Worm (Caenorhabditis elegans) whole organism, L3 larva: Measurements from ENCODE around the gene T20B3.1.
A peak's percentile ranks its signal among the peaks of the same experiment; 100 is the strongest.

Experiments used
- aly-2 ChIP-seq: fragments of 150-350 bp; optimal IDR thresholded peaks from 2 replicates; lab custom pipeline; 2014; ENCODE audit warnings: missing biosample characterization, missing genetic modification characterization
- ama-1 ChIP-seq: fragments of 150-350 bp; optimal IDR thresholded peaks from 2 replicates; lab custom pipeline; 2018
- ceh-16 ChIP-seq: sonication (generic microtip); optimal IDR thresholded peaks from 2 replicates; lab custom pipeline; 2017; ENCODE audit warnings: missing biosample characterization, missing genetic modification characterization
- ceh-28 ChIP-seq: fragments of 150-350 bp; optimal IDR thresholded peaks from 2 replicates; lab custom pipeline; 2014; ENCODE audit warnings: missing biosample characterization, missing genetic modification reagents, missing genetic modification characterization
- ceh-9 ChIP-seq: sonication (generic microtip); optimal IDR thresholded peaks from 2 replicates; lab custom pipeline; 2018; ENCODE audit warnings: missing biosample characterization, missing genetic modification characterization
- egl-5 ChIP-seq: fragments of 150-350 bp; optimal IDR thresholded peaks from 2 replicates; lab custom pipeline; 2017; ENCODE audit warnings: missing biosample characterization, missing genetic modification reagents, missing genetic modification characterization, inconsistent platforms
- elt-1 ChIP-seq: fragments of 150-350 bp; optimal IDR thresholded peaks from 2 replicates; lab custom pipeline; 2014; ENCODE audit warnings: missing biosample characterization, missing genetic modification characterization
- elt-2 ChIP-seq: sonication (generic microtip); optimal IDR thresholded peaks from 2 replicates; lab custom pipeline; 2016; ENCODE audit warnings: missing genetic modification reagents, mild to moderate bottlenecking, missing genetic modification characterization, missing compliant biosample characterization
- elt-3 ChIP-seq, 3 experiments: fragments of 150-350 bp in 1 of 3; sonication (generic microtip) in 2 of 3; optimal IDR thresholded peaks; 2 replicates in 2 of 3; 4 replicates in 1 of 3; lab custom pipeline; 2014 to 2017; ENCODE audit warnings: missing biosample characterization in 3 of 3, missing genetic modification characterization in 3 of 3
- fkh-10 ChIP-seq: sonication (generic microtip); optimal IDR thresholded peaks from 2 replicates; lab custom pipeline; 2017; ENCODE audit warnings: missing biosample characterization, missing genetic modification reagents, missing genetic modification characterization
- fkh-2 ChIP-seq: fragments of 150-350 bp; optimal IDR thresholded peaks from 2 replicates; lab custom pipeline; 2014; ENCODE audit warnings: missing biosample characterization, missing genetic modification reagents, missing genetic modification characterization
- hmg-11 ChIP-seq: sonication (generic microtip); optimal IDR thresholded peaks from 2 replicates; lab custom pipeline; 2016; ENCODE audit warnings: missing genetic modification characterization, missing compliant biosample characterization
- lin-15B ChIP-seq: fragments of 150-350 bp; optimal IDR thresholded peaks from 2 replicates; lab custom pipeline; 2014; ENCODE audit warnings: missing biosample characterization, missing genetic modification characterization
- lin-39 ChIP-seq: fragments of 150-350 bp; optimal IDR thresholded peaks from 2 replicates; lab custom pipeline; 2018; ENCODE audit warnings: missing biosample characterization, missing genetic modification reagents, missing genetic modification characterization
- lsy-12 ChIP-seq: sonication (generic microtip); optimal IDR thresholded peaks from 2 replicates; lab custom pipeline; 2016; ENCODE audit warnings: mild to moderate bottlenecking, missing genetic modification characterization, missing compliant biosample characterization
- mdl-1 ChIP-seq: fragments of 150-350 bp; optimal IDR thresholded peaks from 2 replicates; lab custom pipeline; 2014; ENCODE audit warnings: missing biosample characterization, missing genetic modification characterization
- nfya-1 ChIP-seq: sonication (generic microtip); optimal IDR thresholded peaks from 2 replicates; lab custom pipeline; 2017; ENCODE audit warnings: missing genetic modification characterization, mild to moderate bottlenecking, missing compliant biosample characterization, antibody characterized with exemption, moderate library complexity; ENCODE audit not compliant: insufficient read depth
- nhr-11 ChIP-seq: fragments of 150-350 bp; optimal IDR thresholded peaks from 2 replicates; lab custom pipeline; 2014; ENCODE audit warnings: missing biosample characterization, missing genetic modification characterization
- nhr-23 ChIP-seq: fragments of 150-350 bp; optimal IDR thresholded peaks from 2 replicates; lab custom pipeline; 2014; ENCODE audit warnings: missing biosample characterization, missing genetic modification reagents, missing genetic modification characterization
- nhr-28 ChIP-seq: fragments of 150-350 bp; optimal IDR thresholded peaks from 2 replicates; lab custom pipeline; 2014; ENCODE audit warnings: missing biosample characterization, missing genetic modification characterization
- nhr-43 ChIP-seq: sonication (generic microtip); optimal IDR thresholded peaks from 2 replicates; lab custom pipeline; 2016; ENCODE audit warnings: mild to moderate bottlenecking, missing genetic modification characterization, missing compliant biosample characterization; ENCODE audit not compliant: poor library complexity, severe bottlenecking
- nhr-67 ChIP-seq: fragments of 150-350 bp; optimal IDR thresholded peaks from 2 replicates; lab custom pipeline; 2014; ENCODE audit warnings: missing biosample characterization, missing genetic modification characterization
- nhr-76 ChIP-seq: fragments of 150-350 bp; sonication (generic microtip); optimal IDR thresholded peaks from 5 replicates; lab custom pipeline; 2014; ENCODE audit warnings: missing biosample characterization, missing genetic modification characterization
- nhr-77 ChIP-seq: fragments of 150-350 bp; optimal IDR thresholded peaks from 2 replicates; lab custom pipeline; 2014; ENCODE audit warnings: missing biosample characterization, missing genetic modification characterization
- pha-4 ChIP-seq: fragments of 150-350 bp; optimal IDR thresholded peaks from 2 replicates; lab custom pipeline; 2014; ENCODE audit warnings: missing biosample characterization, missing genetic modification reagents, missing genetic modification characterization
- pqm-1 ChIP-seq: fragments of 150-350 bp; optimal IDR thresholded peaks from 2 replicates; lab custom pipeline; 2017; ENCODE audit warnings: missing biosample characterization, missing genetic modification characterization, inconsistent platforms
- skn-1 ChIP-seq: fragments of 150-350 bp; optimal IDR thresholded peaks from 2 replicates; lab custom pipeline; 2014; ENCODE audit warnings: missing biosample characterization, missing genetic modification characterization
- snpc-4 ChIP-seq: fragments of 150-350 bp; optimal IDR thresholded peaks from 2 replicates; lab custom pipeline; 2014; ENCODE audit warnings: missing biosample characterization, missing genetic modification characterization
- tbx-2 ChIP-seq: sonication (generic microtip); optimal IDR thresholded peaks from 2 replicates; lab custom pipeline; 2016; ENCODE audit warnings: mild to moderate bottlenecking, missing genetic modification characterization, missing compliant biosample characterization
- unc-62 ChIP-seq: fragments of 150-350 bp; sonication (generic microtip); optimal IDR thresholded peaks from 4 replicates; lab custom pipeline; 2014; ENCODE audit warnings: missing biosample characterization, missing genetic modification reagents, missing genetic modification characterization
- zag-1 ChIP-seq: fragments of 150-350 bp; optimal IDR thresholded peaks from 2 replicates; lab custom pipeline; 2014; ENCODE audit warnings: missing biosample characterization, missing genetic modification characterization
- ztf-11 ChIP-seq: fragments of 150-350 bp; optimal IDR thresholded peaks from 2 replicates; lab custom pipeline; 2014; ENCODE audit warnings: missing biosample characterization, missing genetic modification characterization

The T20B3.1 gene

DNA sequence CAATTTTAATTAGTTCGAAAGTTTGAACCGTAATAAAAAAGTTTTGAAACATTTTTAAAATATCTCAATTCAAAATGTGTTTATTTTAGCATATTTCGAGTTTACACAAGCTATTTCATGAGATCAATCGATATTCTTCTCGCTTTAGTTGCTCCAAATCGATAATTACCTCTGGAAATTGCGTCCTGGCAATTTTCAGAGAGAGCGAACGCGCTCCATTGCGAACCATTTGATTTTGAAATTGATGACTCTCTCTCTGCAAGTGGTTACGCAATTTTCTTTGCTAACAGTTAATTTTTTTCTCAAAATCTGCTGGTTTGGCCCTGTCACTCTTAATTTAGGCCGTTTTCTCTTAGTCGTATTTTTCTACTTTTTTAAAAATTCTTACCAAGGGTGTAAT, 14.9 kb upstream of the T20B3.1 start:
- TF ChIP-seq elt-1 (tag; lab: Kevin White, UChicago) = no peak
- TF ChIP-seq lin-39 = peak; percentile 50
- TF ChIP-seq ceh-28 (tag; lab: Kevin White, UChicago) = peak; percentile 16
- TF ChIP-seq fkh-2 (tag; lab: Kevin White, UChicago) = no peak
- no peak for TF ChIP-seq lsy-12

DNA sequence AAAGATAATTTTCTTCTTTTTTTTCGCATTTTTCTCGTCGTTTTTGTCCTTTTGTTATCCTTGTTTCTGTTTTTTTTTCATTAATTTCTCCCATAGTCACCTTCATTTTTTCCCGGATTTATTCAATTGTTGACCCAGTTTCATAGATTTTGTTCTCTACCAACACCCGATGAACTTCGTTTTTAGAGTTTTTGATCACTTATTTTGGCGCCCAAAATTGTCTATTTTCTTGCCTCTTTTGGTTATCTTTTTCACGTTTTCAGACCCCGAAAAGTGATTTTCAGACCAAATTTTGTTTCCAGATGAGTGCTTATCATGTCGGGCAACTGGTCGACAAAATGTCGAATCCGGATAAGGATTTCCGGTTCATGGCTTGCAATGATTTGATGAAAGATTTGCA, 12.8 kb upstream of the T20B3.1 start, which contains the start of gene cand-1:
TSS of gene cand-1 (plus strand) at position 301 of the 400 bp plus-strand sequence.
- TF ChIP-seq skn-1 (tag; lab: Kevin White, UChicago) (no peak), unc-62 (no peak), ztf-11 (tag; lab: Kevin White, UChicago) (no peak), lin-15B (tag; lab: Kevin White, UChicago) (no peak), egl-5 (tag; lab: Kevin White, UChicago) (no peak), ceh-16 (tag; lab: Kevin White, UChicago) (no peak), nhr-43 (tag; lab: Kevin White, UChicago) (no peak), aly-2 (no peak), nhr-76 (tag; lab: Kevin White, UChicago) (no peak)

DNA sequence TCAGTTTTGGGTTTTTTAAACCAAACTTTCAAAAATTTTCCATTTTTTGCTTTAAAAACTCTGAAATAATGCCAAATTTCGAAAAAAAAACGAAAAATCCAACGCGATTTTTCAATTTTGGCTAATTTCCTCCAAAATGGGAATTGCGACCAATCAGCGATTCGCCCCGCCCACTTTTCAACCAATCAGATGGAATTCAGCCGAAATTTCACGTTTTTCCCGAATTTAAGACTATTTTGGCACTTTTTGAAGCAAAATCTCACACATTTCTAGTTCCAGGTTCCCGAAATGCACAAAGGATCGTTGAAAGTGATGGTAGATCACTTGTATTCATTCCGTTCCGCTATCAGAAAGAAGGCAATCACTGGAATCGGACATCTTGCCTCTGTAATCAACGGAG, 10.6 kb upstream of the T20B3.1 start:
- TF ChIP-seq nhr-43 (tag; lab: Kevin White, UChicago) = no peak
- TF ChIP-seq fkh-10 (GFP tag; lab: Kevin White, UChicago) = no peak
- peak; percentile 54 for TF ChIP-seq nfya-1
- TF ChIP-seq, all 47 proteins: peak for 1

DNA sequence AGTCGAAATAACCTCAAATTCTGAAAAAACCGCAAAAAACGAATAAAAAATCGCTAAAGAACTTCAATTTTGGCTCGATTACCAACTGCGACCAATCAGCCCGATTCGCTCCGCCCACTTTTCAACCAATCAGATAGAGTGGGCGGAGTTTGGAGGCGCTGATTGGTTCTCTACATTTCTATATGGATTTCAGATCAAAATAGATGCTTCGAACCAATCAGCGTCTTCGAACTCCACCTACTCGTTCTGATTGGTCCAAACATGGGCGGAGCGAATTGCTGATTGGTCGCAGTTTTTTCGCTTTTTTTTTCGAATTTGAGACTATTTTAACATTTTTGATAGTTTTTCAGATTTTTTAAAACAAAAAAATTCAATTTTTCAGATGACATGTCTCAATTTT, 7.2 kb upstream of the T20B3.1 start:
- no peak for TF ChIP-seq pha-4 (tag; lab: Kevin White, UChicago)
- TF ChIP-seq nfya-1 = peak; percentile 98
- TF ChIP-seq, all 47 proteins: peak for 1

DNA sequence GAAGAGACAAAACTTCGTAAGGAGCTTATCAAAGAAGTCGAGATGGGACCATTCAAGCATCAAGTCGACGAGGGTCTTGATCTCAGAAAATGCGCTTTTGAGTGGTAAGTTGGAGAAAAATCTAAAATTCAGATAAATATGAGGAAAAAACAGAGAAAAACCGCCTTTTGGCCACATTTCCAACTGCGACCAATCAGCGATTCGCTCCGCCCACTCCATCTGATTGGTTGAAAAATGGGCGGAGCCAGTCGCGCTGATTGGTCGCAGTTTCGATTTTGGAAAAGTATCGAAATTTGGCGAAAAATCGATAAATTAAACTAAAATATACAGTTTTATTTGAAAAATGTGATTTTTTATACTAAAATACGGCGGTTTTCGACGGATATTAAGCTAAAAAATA, 3.5 kb upstream of the T20B3.1 start:
- TF ChIP-seq pqm-1 (tag; lab: Kevin White, UChicago) (no peak), nfya-1 (peak; percentile 91)

DNA sequence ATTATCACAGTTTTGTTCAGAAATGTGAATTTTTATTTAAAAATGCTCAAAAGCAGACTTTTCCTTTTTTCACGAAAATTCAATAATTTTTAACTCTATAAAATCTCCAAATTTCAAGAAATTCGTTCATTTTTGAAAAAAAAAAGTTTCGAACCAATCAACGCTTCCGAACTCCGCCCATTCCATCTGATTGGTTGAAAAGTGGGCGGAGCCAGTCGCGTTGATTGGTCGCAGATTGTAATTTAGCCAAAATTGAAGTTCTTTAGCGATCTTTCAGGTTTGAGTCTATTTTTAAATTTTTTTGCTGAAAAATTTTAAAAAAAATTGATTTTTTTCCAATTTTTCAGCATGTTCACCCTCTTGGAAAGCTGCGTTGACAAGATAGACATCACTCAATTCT, 3.0 kb upstream of the T20B3.1 start:
- TF ChIP-seq nfya-1 (peak; percentile 99), fkh-2 (tag; lab: Kevin White, UChicago) (no peak)
- TF ChIP-seq, all 47 proteins: peak for 1

DNA sequence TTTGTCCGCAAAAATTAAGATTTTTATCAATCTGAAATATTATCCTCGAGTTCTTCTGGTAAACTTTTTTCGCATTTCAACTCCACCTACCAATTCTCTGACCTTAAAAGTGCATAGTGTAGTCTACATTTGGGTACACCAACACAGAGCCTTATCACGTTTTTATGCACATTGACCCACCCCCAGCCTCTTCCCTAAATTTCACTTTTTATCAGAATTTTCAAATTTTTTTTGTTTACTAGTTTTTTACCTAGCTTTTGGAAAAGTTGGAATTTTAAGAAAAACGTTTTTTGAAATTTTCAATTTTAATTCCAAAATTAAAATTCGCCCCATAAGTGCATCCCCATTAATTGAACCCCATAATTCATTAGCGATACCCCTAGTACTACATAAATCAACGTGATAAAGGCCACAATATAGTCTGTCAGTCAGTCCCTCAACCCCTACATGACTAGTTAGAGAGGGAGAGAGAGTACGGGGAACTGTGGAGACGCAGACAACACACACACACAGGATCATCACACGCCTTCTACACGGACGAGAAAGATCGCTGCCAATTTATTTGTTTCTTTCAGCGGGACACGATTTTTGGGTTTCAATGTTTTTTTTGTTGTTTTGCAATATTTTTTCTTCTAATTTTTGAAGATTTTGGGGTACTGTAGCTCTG, 687 bp upstream of the T20B3.1 start:
- TF ChIP-seq ceh-9 (tag; lab: Kevin White, UChicago) = no peak
- TF ChIP-seq unc-62 = peak; percentile 43
- TF ChIP-seq ztf-11 (tag; lab: Kevin White, UChicago) = no peak
- no peak for TF ChIP-seq fkh-2 (tag; lab: Kevin White, UChicago)
- TF ChIP-seq nhr-23 (tag; lab: Kevin White, UChicago) = no peak
- no peak for TF ChIP-seq mdl-1 (tag; lab: Kevin White, UChicago)
- TF ChIP-seq elt-3 (tag; optimal IDR thresholded peaks at IDR 0.05; lab: Kevin White, UChicago) = no peak
- no peak for TF ChIP-seq nhr-67 (tag; lab: Kevin White, UChicago)
- no peak for TF ChIP-seq zag-1
- no peak for TF ChIP-seq tbx-2 (tag; lab: Kevin White, UChicago)
- no peak for TF ChIP-seq hmg-11 (tag; lab: Kevin White, UChicago)
- no peak for TF ChIP-seq lin-15B (tag; lab: Kevin White, UChicago)
- peak; percentile 21 for TF ChIP-seq nfya-1
- TF ChIP-seq elt-2 (tag; lab: Kevin White, UChicago) = peak; percentile 36

DNA sequence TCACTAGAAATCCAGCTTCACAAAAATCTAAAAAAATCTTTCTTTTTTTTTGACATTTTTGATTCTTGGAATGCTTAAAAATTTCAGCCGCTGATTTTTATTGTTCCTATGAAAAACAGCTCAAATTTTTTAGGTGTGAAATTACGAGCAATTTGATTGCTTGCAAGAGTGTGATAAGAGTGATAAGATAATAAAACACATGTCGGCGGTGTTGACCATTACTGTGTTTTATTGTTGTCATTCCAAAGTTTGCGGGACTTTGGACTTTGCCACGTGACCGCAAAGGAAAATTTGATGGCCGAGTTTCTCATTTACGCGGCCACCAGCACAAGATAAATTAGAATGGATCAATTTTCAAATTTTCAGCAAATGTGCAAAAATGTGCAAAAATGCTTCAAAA, 1.3 kb downstream of the T20B3.1 start:
- TF ChIP-seq ama-1 (lab: Kevin White, UChicago) = no peak
- TF ChIP-seq hmg-11 (tag; lab: Kevin White, UChicago) = no peak
- no peak for TF ChIP-seq elt-3 (tag; optimal IDR thresholded peaks at IDR 0.05; lab: Kevin White, UChicago)
- TF ChIP-seq lsy-12 = no peak
- peak; percentile 88 for TF ChIP-seq elt-2 (tag; lab: Kevin White, UChicago)
- no peak for TF ChIP-seq nhr-28 (tag; lab: Kevin White, UChicago)
- no peak for TF ChIP-seq nhr-77 (tag; lab: Kevin White, UChicago)
- no peak for TF ChIP-seq snpc-4
- TF ChIP-seq lin-39 = no peak
- peak; percentile 80 for TF ChIP-seq pqm-1 (tag; lab: Kevin White, UChicago)
- no peak for TF ChIP-seq nhr-11
- no peak for TF ChIP-seq ztf-11 (tag; lab: Kevin White, UChicago)
